Worm (Caenorhabditis elegans) whole organism, mixed stage, embryonic: ENCODE results near the gene F54B8.1.

Experiments
- M03D4.4 ChIP-seq: sonication (generic microtip); optimal IDR thresholded peaks from 2 replicates; lab custom pipeline; 2017; ENCODE audit warnings: mild to moderate bottlenecking, missing genetic modification characterization, missing compliant biosample characterization
- bed-3 ChIP-seq: fragments of 200-800 bp; sonication (Bioruptor generic); optimal IDR thresholded peaks from 3 replicates; lab custom pipeline; 2018; ENCODE audit warnings: mild to moderate bottlenecking, missing genetic modification characterization, moderate library complexity, missing compliant biosample characterization
- blmp-1 ChIP-seq: fragments of 150-350 bp; optimal IDR thresholded peaks from 2 replicates; lab custom pipeline; 2014; ENCODE audit warnings: missing biosample characterization, missing genetic modification characterization
- ceh-39 ChIP-seq: fragments of 150-350 bp; optimal IDR thresholded peaks from 2 replicates; lab custom pipeline; 2014; ENCODE audit warnings: missing biosample characterization, missing genetic modification characterization
- ceh-43 ChIP-seq: fragments of 200-800 bp; sonication (Bioruptor generic); optimal IDR thresholded peaks from 2 replicates; lab custom pipeline; 2018; ENCODE audit warnings: mild to moderate bottlenecking, missing genetic modification characterization, moderate library complexity, missing compliant biosample characterization
- ceh-83 ChIP-seq: fragments of 200-800 bp; sonication (Bioruptor generic); optimal IDR thresholded peaks from 2 replicates; lab custom pipeline; 2018; ENCODE audit warnings: mild to moderate bottlenecking, missing genetic modification characterization, missing compliant biosample characterization
- ces-1 ChIP-seq: fragments of 150-350 bp; optimal IDR thresholded peaks from 2 replicates; lab custom pipeline; 2014; ENCODE audit warnings: missing biosample characterization, missing genetic modification reagents, missing genetic modification characterization
- cnd-1 ChIP-seq: fragments of 200-800 bp; sonication (Bioruptor generic); optimal IDR thresholded peaks from 2 replicates; lab custom pipeline; 2018; ENCODE audit warnings: mild to moderate bottlenecking, missing genetic modification characterization, missing compliant biosample characterization
- drap-1 ChIP-seq: fragments of 200-800 bp; sonication (Bioruptor generic); optimal IDR thresholded peaks from 3 replicates; lab custom pipeline; 2018; ENCODE audit warnings: mild to moderate bottlenecking, missing genetic modification characterization, missing compliant biosample characterization
- elt-1 ChIP-seq: sonication (generic microtip); optimal IDR thresholded peaks from 2 replicates; lab custom pipeline; 2017; ENCODE audit warnings: missing genetic modification characterization, mild to moderate bottlenecking, missing compliant biosample characterization, antibody characterized with exemption, moderate library complexity, borderline replicate concordance; ENCODE audit not compliant: insufficient read depth
- elt-3 ChIP-seq: fragments of 150-350 bp; optimal IDR thresholded peaks from 2 replicates; lab custom pipeline; 2014; ENCODE audit warnings: missing biosample characterization, missing genetic modification characterization
- flh-1 ChIP-seq: fragments of 200-800 bp; sonication (Bioruptor generic); optimal IDR thresholded peaks from 2 replicates; lab custom pipeline; 2018; ENCODE audit warnings: mild to moderate bottlenecking, missing genetic modification characterization, moderate library complexity, missing compliant biosample characterization
- ham-2 ChIP-seq: fragments of 200-800 bp; sonication (Bioruptor generic); optimal IDR thresholded peaks from 2 replicates; lab custom pipeline; 2018; ENCODE audit warnings: mild to moderate bottlenecking, missing genetic modification characterization, missing compliant biosample characterization
- hlh-1 ChIP-seq: fragments of 150-350 bp; optimal IDR thresholded peaks from 2 replicates; lab custom pipeline; 2014; ENCODE audit warnings: missing biosample characterization, missing genetic modification reagents, missing genetic modification characterization
- lin-13 ChIP-seq: fragments of 150-350 bp; optimal IDR thresholded peaks from 2 replicates; lab custom pipeline; 2014; ENCODE audit warnings: missing biosample characterization, missing genetic modification characterization
- lin-32 ChIP-seq: fragments of 200-800 bp; sonication (Bioruptor generic); optimal IDR thresholded peaks from 2 replicates; lab custom pipeline; 2018; ENCODE audit warnings: mild to moderate bottlenecking, missing genetic modification characterization, missing compliant biosample characterization
- lsy-2 ChIP-seq: fragments of 150-350 bp; optimal IDR thresholded peaks from 2 replicates; lab custom pipeline; 2014; ENCODE audit warnings: missing biosample characterization, missing genetic modification characterization
- mab-5 ChIP-seq: fragments of 150-350 bp; optimal IDR thresholded peaks from 2 replicates; lab custom pipeline; 2014; ENCODE audit warnings: missing biosample characterization, missing genetic modification characterization
- mep-1 ChIP-seq: fragments of 150-350 bp; optimal IDR thresholded peaks from 2 replicates; lab custom pipeline; 2017; ENCODE audit warnings: missing biosample characterization, missing genetic modification reagents, missing genetic modification characterization, inconsistent platforms
- mls-2 ChIP-seq: sonication (generic microtip); optimal IDR thresholded peaks from 2 replicates; lab custom pipeline; 2016; ENCODE audit warnings: mild to moderate bottlenecking, missing genetic modification characterization, moderate library complexity, missing compliant biosample characterization
- nhr-2 ChIP-seq: fragments of 150-350 bp; optimal IDR thresholded peaks from 2 replicates; lab custom pipeline; 2014; ENCODE audit warnings: missing biosample characterization, missing genetic modification characterization
- nhr-237 ChIP-seq: fragments of 150-350 bp; optimal IDR thresholded peaks from 2 replicates; lab custom pipeline; 2014; ENCODE audit warnings: missing biosample characterization, missing genetic modification characterization
- nhr-28 ChIP-seq: fragments of 150-350 bp; optimal IDR thresholded peaks from 2 replicates; lab custom pipeline; 2014; ENCODE audit warnings: missing biosample characterization, missing genetic modification characterization
- nhr-76 ChIP-seq: sonication (generic microtip); optimal IDR thresholded peaks from 2 replicates; lab custom pipeline; 2017; ENCODE audit warnings: missing biosample characterization, missing genetic modification characterization
- pha-4 ChIP-seq: fragments of 150-350 bp; optimal IDR thresholded peaks from 2 replicates; lab custom pipeline; 2018; ENCODE audit warnings: missing biosample characterization, missing genetic modification reagents, missing genetic modification characterization
- sem-2 ChIP-seq: fragments of 200-800 bp; sonication (Bioruptor generic); optimal IDR thresholded peaks from 2 replicates; lab custom pipeline; 2018; ENCODE audit warnings: mild to moderate bottlenecking, missing genetic modification characterization, missing compliant biosample characterization
- snpc-4 ChIP-seq: fragments of 150-350 bp; optimal IDR thresholded peaks from 2 replicates; lab custom pipeline; 2014; ENCODE audit warnings: missing biosample characterization, missing genetic modification characterization
- sptf-1 ChIP-seq: sonication (generic microtip); optimal IDR thresholded peaks from 2 replicates; lab custom pipeline; 2017; ENCODE audit warnings: mild to moderate bottlenecking, missing genetic modification characterization, moderate library complexity, missing compliant biosample characterization
- tbx-8 ChIP-seq: fragments of 200-800 bp; sonication (Bioruptor generic); optimal IDR thresholded peaks from 2 replicates; lab custom pipeline; 2018; ENCODE audit warnings: mild to moderate bottlenecking, missing genetic modification characterization, moderate library complexity, missing compliant biosample characterization
- unc-120 ChIP-seq: sonication (generic microtip); optimal IDR thresholded peaks from 2 replicates; lab custom pipeline; 2017; ENCODE audit warnings: missing genetic modification characterization, missing compliant biosample characterization; ENCODE audit not compliant: poor library complexity, severe bottlenecking
- unc-39 ChIP-seq: fragments of 150-350 bp; optimal IDR thresholded peaks from 2 replicates; lab custom pipeline; 2014; ENCODE audit warnings: missing biosample characterization, missing genetic modification characterization
- unc-62 ChIP-seq: fragments of 150-350 bp; optimal IDR thresholded peaks from 2 replicates; lab custom pipeline; 2014; ENCODE audit warnings: missing biosample characterization, missing genetic modification reagents, missing genetic modification characterization
- zip-8 ChIP-seq: fragments of 150-350 bp; optimal IDR thresholded peaks from 2 replicates; lab custom pipeline; 2014; ENCODE audit warnings: missing biosample characterization, missing genetic modification characterization
- ztf-11 ChIP-seq: fragments of 150-350 bp; optimal IDR thresholded peaks from 2 replicates; lab custom pipeline; 2014; ENCODE audit warnings: missing biosample characterization, missing genetic modification characterization

Gene F54B8.1

DNA sequence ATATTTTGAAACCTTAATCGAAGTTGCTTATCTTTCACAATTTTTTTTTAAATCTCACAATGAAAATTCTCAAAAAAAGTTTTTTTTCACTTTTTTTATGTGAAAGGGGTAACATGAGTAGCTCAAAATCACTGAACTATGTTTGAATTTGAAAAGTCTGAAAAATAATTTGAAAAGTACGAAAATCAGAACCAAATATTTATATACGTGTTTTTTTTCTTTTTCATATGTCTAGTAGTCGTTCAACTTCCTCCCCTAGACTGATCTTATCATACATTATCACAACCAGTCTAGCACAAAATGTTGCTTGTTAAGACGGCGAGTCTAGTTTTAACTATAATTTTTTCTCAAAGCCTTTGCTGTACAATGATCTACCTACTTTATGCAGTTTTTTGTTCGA is 10.9 kb downstream of the F54B8.1 start, which contains the start of gene srbc-49:
Gene srbc-49, plus strand, starts transcription at position 301 of the 400 bp plus-strand sequence.
- no peak for TF ChIP-seq unc-120 (tag; lab: Kevin White, UChicago)
- TF ChIP-seq pha-4 (tag; lab: Kevin White, UChicago), result no peak
- no peak for TF ChIP-seq zip-8 (tag; lab: Kevin White, UChicago)
- no peak for TF ChIP-seq snpc-4 (tag; lab: Kevin White, UChicago)
- no peak for TF ChIP-seq cnd-1 (tag; lab: Kevin White, UChicago)
- no peak for TF ChIP-seq ceh-83 (GFP tag; lab: Kevin White, UChicago)
- TF ChIP-seq ces-1, result no peak
- no peak for TF ChIP-seq lin-13 (tag; lab: Kevin White, UChicago)
- TF ChIP-seq mep-1 (tag; lab: Kevin White, UChicago), result no peak
- TF ChIP-seq ham-2, result no peak
- no peak for TF ChIP-seq drap-1
- TF ChIP-seq tbx-8, result no peak
- TF ChIP-seq elt-1, result no peak

DNA sequence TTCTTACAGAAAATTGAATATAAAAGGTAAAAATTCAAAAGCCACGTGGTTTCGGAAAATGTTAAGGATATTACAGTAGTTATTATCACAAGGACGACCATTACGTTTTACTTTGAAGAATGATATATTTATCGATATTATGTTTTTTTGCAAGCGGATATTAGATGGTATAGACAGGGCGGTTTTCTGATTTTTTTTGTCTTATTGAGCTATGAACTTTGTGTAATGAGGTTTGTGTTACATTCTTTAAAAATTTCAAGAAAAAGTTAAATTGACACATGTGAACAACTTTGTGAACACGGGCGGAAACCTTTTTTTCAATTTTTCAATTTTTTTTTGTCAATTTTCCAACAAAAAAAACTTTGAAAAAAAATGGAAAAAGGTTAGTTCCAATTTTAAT is 14.3 kb downstream of the F54B8.1 start, which contains the start of gene srbc-50:
Gene srbc-50, minus strand, starts transcription at position 101 of the 400 bp plus-strand sequence.
- TF ChIP-seq ceh-39 (tag; lab: Kevin White, UChicago), result no peak
- no peak for TF ChIP-seq blmp-1 (tag; lab: Kevin White, UChicago)
- no peak for TF ChIP-seq elt-3 (tag; lab: Kevin White, UChicago)
- no peak for TF ChIP-seq lsy-2 (tag; lab: Kevin White, UChicago)
- no peak for TF ChIP-seq M03D4.4 (tag; lab: Kevin White, UChicago)
- TF ChIP-seq nhr-2, result no peak
- TF ChIP-seq hlh-1 (tag; lab: Kevin White, UChicago), result no peak
- TF ChIP-seq unc-120 (tag; lab: Kevin White, UChicago), result no peak
- TF ChIP-seq bed-3 (GFP tag; lab: Kevin White, UChicago), result no peak
- TF ChIP-seq elt-1, result no peak
- TF ChIP-seq mab-5 (tag; lab: Kevin White, UChicago), result no peak
- TF ChIP-seq pha-4 (tag; lab: Kevin White, UChicago), result no peak
- TF ChIP-seq tbx-8, result no peak
- TF ChIP-seq zip-8 (tag; lab: Kevin White, UChicago), result no peak
- TF ChIP-seq nhr-76, result no peak
- no peak for TF ChIP-seq cnd-1 (tag; lab: Kevin White, UChicago)
- no peak for TF ChIP-seq unc-39
- TF ChIP-seq unc-62 (GFP tag; lab: Kevin White, UChicago), result no peak
- TF ChIP-seq, all 35 proteins: peak for 0

ce11 chrV:15826110-15826509 is 15.6 kb downstream of the F54B8.1 start, which contains the start of gene srbc-51:
srbc-51 (plus strand) TSS chrV:15826410.
- no peak for TF ChIP-seq blmp-1 (tag; lab: Kevin White, UChicago)
- TF ChIP-seq unc-62 (GFP tag; lab: Kevin White, UChicago), result no peak
- TF ChIP-seq flh-1 (GFP tag; lab: Kevin White, UChicago), result no peak
- TF ChIP-seq zip-8 (tag; lab: Kevin White, UChicago), result no peak
- TF ChIP-seq nhr-28 (tag; lab: Kevin White, UChicago), result no peak
- TF ChIP-seq nhr-76, result no peak
- TF ChIP-seq drap-1, result no peak
- TF ChIP-seq bed-3 (GFP tag; lab: Kevin White, UChicago), result no peak
- TF ChIP-seq mab-5 (tag; lab: Kevin White, UChicago), result no peak
- no peak for TF ChIP-seq pha-4 (tag; lab: Kevin White, UChicago)
- TF ChIP-seq sem-2, result no peak
- no peak for TF ChIP-seq ztf-11
- no peak for TF ChIP-seq nhr-237 (tag; lab: Kevin White, UChicago)
- TF ChIP-seq mep-1 (tag; lab: Kevin White, UChicago), result no peak
- no peak for TF ChIP-seq elt-1

ce11 chrV:15829907-15830306 is 19.4 kb downstream of the F54B8.1 start, which contains the start of gene srbc-55:
srbc-55 (minus strand) TSS chrV:15830007.
- TF ChIP-seq mls-2, result no peak
- TF ChIP-seq lin-32, result no peak
- TF ChIP-seq nhr-76, result no peak
- no peak for TF ChIP-seq lsy-2 (tag; lab: Kevin White, UChicago)
- TF ChIP-seq ceh-43 (GFP tag; lab: Kevin White, UChicago), result no peak
- no peak for TF ChIP-seq bed-3 (GFP tag; lab: Kevin White, UChicago)
- TF ChIP-seq snpc-4 (tag; lab: Kevin White, UChicago), result no peak
- no peak for TF ChIP-seq flh-1 (GFP tag; lab: Kevin White, UChicago)
- no peak for TF ChIP-seq ceh-83 (GFP tag; lab: Kevin White, UChicago)
- TF ChIP-seq hlh-1 (tag; lab: Kevin White, UChicago), result no peak
- no peak for TF ChIP-seq M03D4.4 (tag; lab: Kevin White, UChicago)
- TF ChIP-seq sptf-1 (tag; lab: Kevin White, UChicago), result no peak
